Worm (Caenorhabditis elegans) whole organism, young adult: ENCODE data around the gene ced-6.

Experiments
- B0019.2 ChIP-seq: fragments of 200-800 bp; sonication (Bioruptor generic); conservative IDR thresholded peaks from 2 replicates; pipeline ENCODE4 v1.3.6; 2022; ENCODE audit warnings: missing genetic modification reagents, missing genetic modification characterization, missing compliant biosample characterization
- F10E7.11 ChIP-seq: sonication (generic microtip); optimal IDR thresholded peaks from 2 replicates; lab custom pipeline; 2017; ENCODE audit warnings: mild to moderate bottlenecking, missing genetic modification characterization, moderate library complexity, missing compliant biosample characterization
- F22D6.2 ChIP-seq: sonication (generic microtip); optimal IDR thresholded peaks from 2 replicates; lab custom pipeline; 2016; ENCODE audit warnings: mild to moderate bottlenecking, missing genetic modification characterization, missing compliant biosample characterization
- F39B2.1 ChIP-seq: fragments of 200-800 bp; sonication (Bioruptor generic); IDR thresholded peaks from 2 replicates; pipeline ENCODE4 v1.3.6; 2022; ENCODE audit warnings: missing genetic modification reagents, missing genetic modification characterization, missing compliant biosample characterization
- F57A8.1 ChIP-seq: fragments of 200-800 bp; sonication (Bioruptor generic); optimal IDR thresholded peaks from 2 replicates; lab custom pipeline; 2018; ENCODE audit warnings: mild to moderate bottlenecking, missing genetic modification characterization, moderate library complexity, missing compliant biosample characterization
- K12H6.12 ChIP-seq: fragments of 200-800 bp; sonication (Bioruptor generic); optimal IDR thresholded peaks from 2 replicates; lab custom pipeline; 2018; ENCODE audit warnings: mild to moderate bottlenecking, missing genetic modification characterization, missing compliant biosample characterization
- Y56A3A.18 ChIP-seq: fragments of 200-800 bp; sonication (Bioruptor generic); IDR thresholded peaks from 2 replicates; pipeline ENCODE4 v1.3.6; 2022; ENCODE audit warnings: missing genetic modification reagents, missing genetic modification characterization, missing compliant biosample characterization
- Y79H2A.3 ChIP-seq: fragments of 200-800 bp; sonication (Bioruptor generic); conservative IDR thresholded peaks from 2 replicates; pipeline ENCODE4 v1.3.6; 2022; ENCODE audit warnings: missing genetic modification reagents, missing genetic modification characterization, missing compliant biosample characterization
- Y95B8A.8 ChIP-seq: fragments of 200-800 bp; sonication (Bioruptor generic); IDR thresholded peaks from 2 replicates; pipeline ENCODE4 v1.3.6; 2022; ENCODE audit warnings: missing genetic modification reagents, missing genetic modification characterization, missing compliant biosample characterization
- akir-1 ChIP-seq: fragments of 200-800 bp; sonication (Bioruptor generic); optimal IDR thresholded peaks from 2 replicates; lab custom pipeline; 2018; ENCODE audit warnings: mild to moderate bottlenecking, missing genetic modification characterization, moderate library complexity, missing compliant biosample characterization
- attf-3 ChIP-seq: fragments of 200-800 bp; sonication (Bioruptor generic); conservative IDR thresholded peaks from 2 replicates; pipeline ENCODE4 v1.3.6; 2022; ENCODE audit warnings: missing genetic modification reagents, missing genetic modification characterization, missing compliant biosample characterization
- bed-2 ChIP-seq: fragments of 200-800 bp; sonication (Bioruptor generic); IDR thresholded peaks from 2 replicates; pipeline ENCODE4 v1.3.6; 2022; ENCODE audit warnings: missing genetic modification reagents, missing genetic modification characterization, missing compliant biosample characterization
- cebp-2 ChIP-seq: fragments of 200-800 bp; sonication (Bioruptor generic); IDR thresholded peaks from 2 replicates; pipeline ENCODE4 v1.3.6; 2022; ENCODE audit warnings: missing genetic modification characterization, missing compliant biosample characterization
- ceh-27 ChIP-seq: fragments of 200-800 bp; sonication (Bioruptor generic); optimal IDR thresholded peaks from 2 replicates; lab custom pipeline; 2018; ENCODE audit warnings: mild to moderate bottlenecking, missing genetic modification characterization, moderate library complexity, missing compliant biosample characterization
- ceh-79 ChIP-seq: sonication (generic microtip); optimal IDR thresholded peaks from 2 replicates; lab custom pipeline; 2017; ENCODE audit warnings: mild to moderate bottlenecking, missing genetic modification characterization, missing compliant biosample characterization
- ceh-91 ChIP-seq: fragments of 200-800 bp; sonication (Bioruptor generic); IDR thresholded peaks from 2 replicates; pipeline ENCODE4 v1.3.6; 2022; ENCODE audit warnings: missing genetic modification reagents, missing genetic modification characterization, missing compliant biosample characterization
- chd-7 ChIP-seq: sonication (generic microtip); optimal IDR thresholded peaks from 2 replicates; lab custom pipeline; 2016; ENCODE audit warnings: mild to moderate bottlenecking, missing genetic modification characterization, moderate library complexity, missing compliant biosample characterization
- dox-1 ChIP-seq: fragments of 200-800 bp; sonication (Bioruptor generic); IDR thresholded peaks from 2 replicates; pipeline ENCODE4 v1.3.6; 2022; ENCODE audit warnings: missing genetic modification reagents, missing genetic modification characterization, missing compliant biosample characterization
- dpl-1 ChIP-seq: fragments of 150-350 bp; optimal IDR thresholded peaks from 2 replicates; lab custom pipeline; 2014; ENCODE audit warnings: missing biosample characterization, missing genetic modification reagents, missing genetic modification characterization
- ekl-4 ChIP-seq: fragments of 200-800 bp; sonication (Bioruptor generic); IDR thresholded peaks from 2 replicates; pipeline ENCODE4 v1.3.6; 2022; ENCODE audit warnings: missing genetic modification reagents, missing genetic modification characterization, missing compliant biosample characterization
- hlh-12 ChIP-seq: sonication (generic microtip); optimal IDR thresholded peaks from 2 replicates; lab custom pipeline; 2016; ENCODE audit warnings: missing genetic modification characterization, missing compliant biosample characterization
- hlh-26 ChIP-seq: fragments of 200-800 bp; sonication (Bioruptor generic); conservative IDR thresholded peaks from 2 replicates; pipeline ENCODE4 v1.3.6; 2022; ENCODE audit warnings: missing genetic modification reagents, missing genetic modification characterization, missing compliant biosample characterization
- lin-54 ChIP-seq: fragments of 200-800 bp; sonication (Bioruptor generic); optimal IDR thresholded peaks from 2 replicates; lab custom pipeline; 2018; ENCODE audit warnings: mild to moderate bottlenecking, missing genetic modification characterization, missing compliant biosample characterization
- lsl-1 ChIP-seq: fragments of 200-800 bp; sonication (Bioruptor generic); optimal IDR thresholded peaks from 2 replicates; lab custom pipeline; 2018; ENCODE audit warnings: mild to moderate bottlenecking, missing genetic modification characterization, moderate library complexity, missing compliant biosample characterization
- madf-10 ChIP-seq: sonication (generic microtip); optimal IDR thresholded peaks from 2 replicates; lab custom pipeline; 2016; ENCODE audit warnings: mild to moderate bottlenecking, missing genetic modification characterization, missing compliant biosample characterization
- mxl-1 ChIP-seq: sonication (generic microtip); optimal IDR thresholded peaks from 2 replicates; lab custom pipeline; 2016; ENCODE audit warnings: missing genetic modification characterization, missing compliant biosample characterization
- nfya-1 ChIP-seq: sonication (generic microtip); optimal IDR thresholded peaks from 2 replicates; lab custom pipeline; 2017; ENCODE audit warnings: antibody characterized with exemption, missing compliant biosample characterization, missing genetic modification characterization, borderline replicate concordance; ENCODE audit not compliant: insufficient read depth
- nhr-27 ChIP-seq: fragments of 200-800 bp; sonication (Bioruptor generic); optimal IDR thresholded peaks from 2 replicates; lab custom pipeline; 2018; ENCODE audit warnings: mild to moderate bottlenecking, missing genetic modification characterization, moderate library complexity, missing compliant biosample characterization
- nhr-80 ChIP-seq: sonication (generic microtip); optimal IDR thresholded peaks from 2 replicates; lab custom pipeline; 2016; ENCODE audit warnings: missing genetic modification characterization, missing compliant biosample characterization
- sdz-38 ChIP-seq: sonication (generic microtip); optimal IDR thresholded peaks from 2 replicates; lab custom pipeline; 2016; ENCODE audit warnings: missing genotype, missing genetic modification characterization, missing compliant biosample characterization
- snpc-1.1 ChIP-seq: sonication (generic microtip); optimal IDR thresholded peaks from 2 replicates; lab custom pipeline; 2017; ENCODE audit warnings: missing genetic modification characterization, mild to moderate bottlenecking, missing compliant biosample characterization, antibody characterized with exemption, moderate library complexity, missing genotype, missing genetic modification reagents; ENCODE audit not compliant: insufficient read depth
- tbx-9 ChIP-seq: sonication (generic microtip); optimal IDR thresholded peaks from 2 replicates; lab custom pipeline; 2016; ENCODE audit warnings: borderline replicate concordance, missing genetic modification characterization, inconsistent platforms, missing compliant biosample characterization
- unc-62 ChIP-seq: fragments of 150-350 bp; optimal IDR thresholded peaks from 2 replicates; lab custom pipeline; 2014; ENCODE audit warnings: missing biosample characterization, missing genetic modification reagents, missing genetic modification characterization
- ztf-22 ChIP-seq: fragments of 200-800 bp; sonication (Bioruptor generic); optimal IDR thresholded peaks from 2 replicates; lab custom pipeline; 2018; ENCODE audit warnings: mild to moderate bottlenecking, missing genetic modification characterization, moderate library complexity, missing compliant biosample characterization
- ztf-25 ChIP-seq: fragments of 200-800 bp; sonication (Bioruptor generic); IDR thresholded peaks from 2 replicates; pipeline ENCODE4 v1.3.6; 2022; ENCODE audit warnings: missing genetic modification reagents, missing genetic modification characterization, missing compliant biosample characterization

The ced-6 gene

ce11 chrIII:5604080-5604479 lies 8.5 kb downstream of the ced-6 start, which contains the start of gene xnd-1 (continued):
- TF ChIP-seq hlh-26 (GFP tag; lab: Robert Waterston, UW) (no peak), dox-1 (no peak)
- TF ChIP-seq, all 124 proteins: peak for 12

ce11 chrIII:5610276-5610675 lies 14.7 kb downstream of the ced-6 start, which contains the start of gene C05D2.8:
Gene C05D2.8 (minus strand): TSS chrIII:5610346.
- TF ChIP-seq nhr-80 (tag; lab: Kevin White, UChicago) (peak; percentile 65), attf-3 (no peak)

ce11 chrIII:5611604-5612324 lies 16.2 kb downstream of the ced-6 start, which contains the start of gene bas-1:
Gene bas-1 (plus strand): TSS chrIII:5612274.
- TF ChIP-seq nhr-80 (tag; lab: Kevin White, UChicago) (peak; percentile 50), madf-10 (no peak), cebp-2 (GFP tag; lab: Robert Waterston, UW) (no peak)

- TF ChIP-seq Y79H2A.3 (GFP tag; lab: Robert Waterston, UW) (no peak), unc-62 (no peak), akir-1 (GFP tag; lab: Kevin White, UChicago) (no peak), lsl-1 (GFP tag; lab: Kevin White, UChicago) (no peak), ceh-27 (GFP tag; lab: Kevin White, UChicago) (no peak), K12H6.12 (tag; lab: Kevin White, UChicago) (no peak), ztf-25 (no peak), tbx-9 (tag; lab: Kevin White, UChicago) (no peak), dox-1 (no peak), ceh-91 (GFP tag; lab: Robert Waterston, UW) (no peak), F39B2.1 (GFP tag; lab: Robert Waterston, UW) (no peak), hlh-12 (no peak)
These were observed 19.1 kb downstream of the ced-6 start, which contains the start of gene basl-1 for ce11 chrIII:5614648-5615047. Gene basl-1 (plus strand): TSS chrIII:5614948.

- TF ChIP-seq mxl-1 (tag; lab: Kevin White, UChicago): no peak
- TF ChIP-seq lin-54 (GFP tag; lab: Kevin White, UChicago): no peak
- no peak for TF ChIP-seq nhr-27 (tag; lab: Kevin White, UChicago)
- no peak for TF ChIP-seq ceh-79 (tag; lab: Kevin White, UChicago)
- no peak for TF ChIP-seq nfya-1 (tag; lab: Kevin White, UChicago)
- no peak for TF ChIP-seq ekl-4 (GFP tag; lab: Robert Waterston, UW)
- TF ChIP-seq sdz-38 (tag; lab: Kevin White, UChicago): no peak
- no peak for TF ChIP-seq dpl-1 (GFP tag; lab: Kevin White, UChicago)
- TF ChIP-seq F57A8.1 (GFP tag; lab: Kevin White, UChicago): no peak
These were observed 20.1 kb downstream of the ced-6 start for ce11 chrIII:5615675-5616074.

- TF ChIP-seq F10E7.11 (tag; lab: Kevin White, UChicago): no peak
- TF ChIP-seq bed-2 (GFP tag; lab: Robert Waterston, UW): no peak
- TF ChIP-seq snpc-1.1 (tag; lab: Kevin White, UChicago): no peak
- no peak for TF ChIP-seq B0019.2 (GFP tag; lab: Robert Waterston, UW)
- TF ChIP-seq mxl-1 (tag; lab: Kevin White, UChicago): no peak
- TF ChIP-seq ztf-22 (GFP tag; lab: Kevin White, UChicago): no peak
- TF ChIP-seq chd-7: no peak
- no peak for TF ChIP-seq F57A8.1 (GFP tag; lab: Kevin White, UChicago)
- TF ChIP-seq Y56A3A.18: no peak
- no peak for TF ChIP-seq ztf-25
- TF ChIP-seq F22D6.2 (tag; lab: Kevin White, UChicago): no peak
- TF ChIP-seq Y95B8A.8 (GFP tag; lab: Robert Waterston, UW): no peak
- TF ChIP-seq hlh-12: no peak
These were observed 24.6 kb downstream of the ced-6 start for ce11 chrIII:5620186-5620585.
